Worm (Caenorhabditis elegans) whole organism, L1 larva: ENCODE results near the gene M03A1.3.

Source experiments
- ces-1 ChIP-seq: fragments of 150-350 bp; optimal IDR thresholded peaks from 2 replicates; lab custom pipeline; 2014; ENCODE audit warnings: missing biosample characterization, missing genetic modification reagents, missing genetic modification characterization
- dpl-1 ChIP-seq, 3 experiments: fragments of 150-350 bp in 2 of 3; sonication (generic microtip) in 1 of 3; optimal IDR thresholded peaks; 2 replicates each; lab custom pipeline; 2014 to 2017; ENCODE audit warnings: missing biosample characterization in 3 of 3, missing genetic modification characterization in 3 of 3, missing genetic modification reagents in 3 of 3
- efl-1 ChIP-seq, 4 experiments: fragments of 150-350 bp; optimal IDR thresholded peaks in 3 of 4; peaks in 1 of 4; 1 replicate in 1 of 4; 2 replicates in 3 of 4; lab custom pipeline; 2014; ENCODE audit warnings: missing biosample characterization in 2 of 4, missing genetic modification characterization in 2 of 4, missing genetic modification reagents in 2 of 4
- fkh-10 ChIP-seq: sonication (generic microtip); optimal IDR thresholded peaks from 2 replicates; lab custom pipeline; 2017; ENCODE audit warnings: missing biosample characterization, missing genetic modification reagents, missing genetic modification characterization
- grh-1 ChIP-seq: fragments of 200-800 bp; sonication (Bioruptor generic); IDR thresholded peaks from 2 replicates; pipeline ENCODE4 v1.3.6; 2022; ENCODE audit warnings: missing genetic modification reagents, missing genetic modification characterization, missing compliant biosample characterization
- isw-1 ChIP-seq: fragments of 200-800 bp; sonication (Bioruptor generic); IDR thresholded peaks from 2 replicates; pipeline ENCODE4 v1.3.6; 2022; ENCODE audit warnings: missing genetic modification characterization, missing compliant biosample characterization
- lin-14 ChIP-seq: fragments of 200-800 bp; sonication (Bioruptor generic); optimal IDR thresholded peaks from 2 replicates; lab custom pipeline; 2018; ENCODE audit warnings: mild to moderate bottlenecking, missing genetic modification characterization, moderate library complexity, missing compliant biosample characterization
- nhr-20 ChIP-seq: sonication (generic microtip); optimal IDR thresholded peaks from 2 replicates; lab custom pipeline; 2016; ENCODE audit warnings: mild to moderate bottlenecking, missing genetic modification characterization, missing compliant biosample characterization
- nhr-85 ChIP-seq: sonication (generic microtip); peaks from one replicate; lab custom pipeline; 2016; ENCODE audit warnings: missing genetic modification characterization, inconsistent platforms, missing compliant biosample characterization
- unc-130 ChIP-seq: fragments of 150-350 bp; optimal IDR thresholded peaks from 2 replicates; lab custom pipeline; 2017; ENCODE audit warnings: missing biosample characterization, missing genetic modification characterization, inconsistent platforms
- vab-15 ChIP-seq: sonication (generic microtip); optimal IDR thresholded peaks from 2 replicates; lab custom pipeline; 2017; ENCODE audit warnings: missing genotype, mild to moderate bottlenecking, missing genetic modification characterization, missing compliant biosample characterization
- xbp-1 ChIP-seq: sonication (generic microtip); optimal IDR thresholded peaks from 2 replicates; lab custom pipeline; 2016; ENCODE audit warnings: missing genetic modification characterization, missing compliant biosample characterization

Gene M03A1.3

DNA sequence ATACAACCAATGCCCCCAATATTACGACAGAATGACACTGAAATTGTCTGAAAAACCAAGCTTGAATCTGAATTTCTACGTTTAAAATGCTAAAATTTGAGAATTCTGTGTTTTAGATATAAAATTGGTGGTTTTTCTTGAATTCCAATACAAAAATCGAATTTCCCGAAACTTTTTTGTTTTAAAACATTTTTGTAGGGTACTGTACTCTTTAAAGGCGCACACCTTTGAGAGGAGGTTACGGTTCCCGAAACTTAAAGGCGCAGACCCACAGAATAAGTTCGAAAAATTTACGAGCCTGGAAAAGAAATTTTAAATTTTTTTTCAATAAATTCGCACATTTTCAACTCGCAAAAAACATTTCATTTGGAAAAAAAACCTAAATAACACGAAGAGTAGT is 47.1 kb downstream of the M03A1.3 start:
- TF ChIP-seq efl-1 (optimal IDR thresholded peaks at IDR 0.05; lab: Kevin White, UChicago), result no peak
- peak in 1 of 2 experiments; percentile 72 for TF ChIP-seq efl-1 (GFP tag; optimal IDR thresholded peaks at IDR 0.05 in 1 of 2; lab: Kevin White, UChicago)
- no peak for TF ChIP-seq unc-130

DNA sequence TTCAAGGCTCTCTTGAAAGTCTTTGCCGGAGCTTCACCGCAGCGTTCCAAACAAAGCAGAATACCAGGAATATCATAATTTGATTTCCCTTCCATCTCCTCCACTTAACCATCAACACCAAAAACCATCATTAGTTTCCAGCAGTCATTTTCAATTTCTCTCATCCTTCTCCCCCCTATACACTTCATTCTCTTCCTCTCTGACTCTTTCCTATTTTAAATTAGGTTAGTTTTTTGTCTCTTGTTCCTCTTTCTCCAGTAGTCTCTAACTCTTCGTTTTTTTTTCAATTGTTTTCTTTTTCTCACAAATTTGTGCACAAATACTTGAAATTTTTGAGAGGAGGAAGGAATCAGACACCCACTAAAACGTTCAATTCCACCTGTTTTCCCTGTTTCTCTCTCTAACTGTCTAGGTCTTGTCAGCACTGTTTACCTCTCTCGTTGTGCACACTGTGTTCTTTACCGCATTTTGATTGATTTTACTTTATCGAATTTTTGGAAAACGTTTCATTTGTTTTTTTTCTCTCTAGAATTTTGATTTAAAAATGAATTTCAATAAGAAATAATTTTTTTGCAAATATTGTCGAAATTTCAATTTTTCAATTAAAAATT is 49.2 kb downstream of the M03A1.3 start:
- no peak for TF ChIP-seq nhr-20 (tag; lab: Kevin White, UChicago)
- peak in 1 of 3 experiments; percentile 5 for TF ChIP-seq dpl-1 (GFP tag; optimal IDR thresholded peaks at IDR 0.05; lab: Kevin White, UChicago)
- TF ChIP-seq lin-14 (GFP tag; lab: Kevin White, UChicago), result peak; percentile 66
- TF ChIP-seq ces-1 (GFP tag; lab: Kevin White, UChicago), result peak; percentile 65
- TF ChIP-seq vab-15, result no peak
- peak in 1 of 2 experiments; percentile 7 for TF ChIP-seq efl-1 (optimal IDR thresholded peaks at IDR 0.05; lab: Kevin White, UChicago)
- no peak for TF ChIP-seq efl-1 (GFP tag; optimal IDR thresholded peaks at IDR 0.05 in 1 of 2; lab: Kevin White, UChicago)
- TF ChIP-seq nhr-85 (tag; lab: Kevin White, UChicago), result peak; percentile 31
- no peak for TF ChIP-seq xbp-1 (tag; lab: Kevin White, UChicago)
- TF ChIP-seq isw-1 (GFP tag; lab: Robert Waterston, UW), result no peak
- TF ChIP-seq fkh-10 (GFP tag; lab: Kevin White, UChicago), result peak; percentile 41

DNA sequence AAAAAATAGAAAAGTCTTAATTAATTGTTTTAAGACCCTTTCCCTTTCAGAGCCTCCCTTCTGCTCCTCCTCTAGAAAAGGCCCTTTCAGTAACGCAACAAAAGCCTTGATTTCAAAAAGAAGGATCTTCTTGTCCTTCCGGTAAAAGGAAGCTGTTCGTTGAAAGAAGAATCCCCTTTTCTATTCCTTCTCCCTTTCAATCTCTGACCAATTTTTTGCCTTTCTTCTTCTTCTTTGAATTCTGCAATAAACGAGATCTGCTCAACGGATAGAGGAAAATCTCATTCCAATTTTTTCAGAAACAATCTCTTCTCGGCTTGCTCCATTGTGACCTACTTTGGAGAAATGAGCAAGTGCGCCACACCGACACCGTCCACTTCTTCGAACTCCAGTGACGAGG is 50.5 kb downstream of the M03A1.3 start, which contains the start of gene F35D11.3:
Gene F35D11.3, plus strand, starts transcription at position 300 of the 400 bp plus-strand sequence.
- TF ChIP-seq fkh-10 (GFP tag; lab: Kevin White, UChicago), result peak; percentile 87
- TF ChIP-seq lin-14 (GFP tag; lab: Kevin White, UChicago), result peak; percentile 17
- TF ChIP-seq grh-1 (GFP tag; lab: Robert Waterston, UW), result no peak
